Worm (Caenorhabditis elegans): ENCODE data around the gene asp-17.

The asp-17 gene

ce11 chrV:19050438-19050837, 13.3 kb upstream of the asp-17 start, which contains the start of gene asp-1:
Gene asp-1 (minus strand): TSS chrV:19050752.
- no peak for TF ChIP-seq ceh-48 (tag; optimal IDR thresholded peaks at IDR 0.05)
- TF ChIP-seq tbx-2 (tag; optimal IDR thresholded peaks at IDR 0.05), result no peak
- TF ChIP-seq unc-42 (tag; optimal IDR thresholded peaks at IDR 0.05), result no peak
- TF ChIP-seq rnt-1 (tag; optimal IDR thresholded peaks at IDR 0.05), result no peak
- no peak for TF ChIP-seq C08G9.2 (tag; optimal IDR thresholded peaks at IDR 0.05)
- TF ChIP-seq hlh-8 (tag; optimal IDR thresholded peaks at IDR 0.05), result no peak
- TF ChIP-seq npax-4 (tag; optimal IDR thresholded peaks at IDR 0.05), result no peak
- TF ChIP-seq hlh-30 (tag; optimal IDR thresholded peaks at IDR 0.05; ENCODE audit: insufficient read depth), result no peak
- no peak for TF ChIP-seq odd-2 (tag; optimal IDR thresholded peaks at IDR 0.05)
- TF ChIP-seq lin-11 (tag; optimal IDR thresholded peaks at IDR 0.05), result no peak
- no peak for TF ChIP-seq che-1 (tag; optimal IDR thresholded peaks at IDR 0.05)
- no peak for TF ChIP-seq unc-55 (GFP tag; optimal IDR thresholded peaks at IDR 0.05)
- TF ChIP-seq pax-1 (tag; optimal IDR thresholded peaks at IDR 0.05), result no peak
- no peak for TF ChIP-seq madf-2 (tag; optimal IDR thresholded peaks at IDR 0.05)
- no peak for TF ChIP-seq pqm-1 (tag; optimal IDR thresholded peaks at IDR 0.05)
- no peak for TF ChIP-seq ceh-34 (tag; optimal IDR thresholded peaks at IDR 0.05)
- TF ChIP-seq hlh-15 (tag; optimal IDR thresholded peaks at IDR 0.05), result no peak
- no peak for TF ChIP-seq pat-9 (tag; optimal IDR thresholded peaks at IDR 0.05)

ce11 chrV:19049140-19050092, 12.3 kb upstream of the asp-17 start:
- TF ChIP-seq madf-2 (tag; optimal IDR thresholded peaks at IDR 0.05) (no peak), hlh-6 (tag; optimal IDR thresholded peaks at IDR 0.05) (no peak), dmd-4 (tag; optimal IDR thresholded peaks at IDR 0.05; ENCODE audit: borderline replicate concordance) (no peak), nhr-232 (tag; optimal IDR thresholded peaks at IDR 0.05) (no peak), hlh-13 (GFP tag; optimal IDR thresholded peaks at IDR 0.05) (no peak), unc-42 (tag; optimal IDR thresholded peaks at IDR 0.05) (no peak), ceh-31 (tag; optimal IDR thresholded peaks at IDR 0.05) (no peak)

ce11 chrV:19047442-19047841, 10.3 kb upstream of the asp-17 start:
- no peak for TF ChIP-seq hlh-30 (tag; optimal IDR thresholded peaks at IDR 0.05; ENCODE audit: insufficient read depth)
- no peak for TF ChIP-seq npax-4 (tag; optimal IDR thresholded peaks at IDR 0.05)
- TF ChIP-seq pax-1 (tag; optimal IDR thresholded peaks at IDR 0.05), result no peak
- no peak for TF ChIP-seq ztf-16 (tag; optimal IDR thresholded peaks at IDR 0.05)
- no peak for TF ChIP-seq che-1 (tag; optimal IDR thresholded peaks at IDR 0.05)
- TF ChIP-seq dve-1 (tag; optimal IDR thresholded peaks at IDR 0.05), result no peak
- TF ChIP-seq ceh-22 (tag; optimal IDR thresholded peaks at IDR 0.05), result no peak

- no peak for TF ChIP-seq sdc-2 (tag; optimal IDR thresholded peaks at IDR 0.05)
- no peak for TF ChIP-seq eyg-1 (tag; optimal IDR thresholded peaks at IDR 0.05)
- no peak for TF ChIP-seq C38D4.7 (GFP tag; optimal IDR thresholded peaks at IDR 0.05)
- no peak for TF ChIP-seq pag-3 (tag; optimal IDR thresholded peaks at IDR 0.05; ENCODE audit: borderline replicate concordance)
- no peak for TF ChIP-seq npax-4 (tag; optimal IDR thresholded peaks at IDR 0.05)
- no peak for TF ChIP-seq gmeb-2 (tag; optimal IDR thresholded peaks at IDR 0.05)
- no peak for TF ChIP-seq ceh-31 (tag; optimal IDR thresholded peaks at IDR 0.05)
- no peak for TF ChIP-seq ztf-16 (tag; optimal IDR thresholded peaks at IDR 0.05)
- no peak for TF ChIP-seq hlh-8 (tag; optimal IDR thresholded peaks at IDR 0.05)
- no peak for TF ChIP-seq che-1 (tag; optimal IDR thresholded peaks at IDR 0.05)
- no peak for TF ChIP-seq ceh-2 (tag; optimal IDR thresholded peaks at IDR 0.05)
- TF ChIP-seq T23F11.4 (GFP tag; optimal IDR thresholded peaks at IDR 0.05), result no peak
- TF ChIP-seq ceh-6 (GFP tag; optimal IDR thresholded peaks at IDR 0.05), result no peak
- TF ChIP-seq ama-1 (optimal IDR thresholded peaks at IDR 0.05), result no peak
These were observed 7.6 kb upstream of the asp-17 start, which contains the start of gene asp-15 for ce11 chrV:19044753-19045152. Gene asp-15 (minus strand): TSS chrV:19044853.
